Worm (Caenorhabditis elegans) whole organism, late embryonic: ENCODE results near the gene clec-55.

Source experiments
- C08G9.2 ChIP-seq: sonication (generic microtip); optimal IDR thresholded peaks from 2 replicates; lab custom pipeline; 2016; ENCODE audit warnings: mild to moderate bottlenecking, missing genetic modification characterization, moderate library complexity, missing compliant biosample characterization
- hlh-15 ChIP-seq: sonication (generic microtip); optimal IDR thresholded peaks from 2 replicates; lab custom pipeline; 2016; ENCODE audit warnings: missing genetic modification characterization, missing compliant biosample characterization
- hlh-6 ChIP-seq: sonication (generic microtip); optimal IDR thresholded peaks from 2 replicates; lab custom pipeline; 2016; ENCODE audit warnings: missing genotype, missing genetic modification characterization, missing compliant biosample characterization
- nhr-11 ChIP-seq: fragments of 150-350 bp; optimal IDR thresholded peaks from 2 replicates; lab custom pipeline; 2014; ENCODE audit warnings: missing biosample characterization, missing genetic modification characterization
- pax-1 ChIP-seq: fragments of 150-350 bp; optimal IDR thresholded peaks from 2 replicates; lab custom pipeline; 2014; ENCODE audit warnings: missing biosample characterization, missing genetic modification characterization
- pqm-1 ChIP-seq: sonication (generic microtip); optimal IDR thresholded peaks from 2 replicates; lab custom pipeline; 2016; ENCODE audit warnings: missing genetic modification characterization, missing compliant biosample characterization
- ref-2 ChIP-seq: sonication (generic microtip); optimal IDR thresholded peaks from 2 replicates; lab custom pipeline; 2016; ENCODE audit warnings: missing genetic modification characterization, missing compliant biosample characterization

DNA sequence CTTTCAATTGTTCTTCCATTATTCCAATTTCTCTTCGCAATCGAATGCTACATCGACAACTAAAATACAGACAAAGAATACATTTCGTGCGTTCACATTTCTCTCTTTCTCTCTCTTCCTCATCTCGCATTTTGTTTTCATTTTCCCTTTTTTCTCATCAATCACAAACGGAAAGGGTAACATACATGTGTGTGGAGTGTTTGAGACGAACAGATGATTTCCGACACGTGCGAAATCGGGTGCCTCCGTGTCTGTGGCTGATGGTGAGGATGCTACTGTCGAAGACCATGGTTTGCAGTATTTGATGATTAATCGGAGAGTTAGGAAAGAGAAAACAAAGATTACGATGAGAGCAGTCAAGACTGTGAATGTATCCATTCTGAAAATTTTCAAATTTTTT, 31.7 kb downstream of the clec-55 start, which contains the start of gene R02D5.9:
- TF ChIP-seq hlh-15 (tag; lab: Kevin White, UChicago) (no peak), pax-1 (tag; lab: Kevin White, UChicago) (no peak), hlh-6 (tag; lab: Kevin White, UChicago) (no peak), C08G9.2 (tag; lab: Kevin White, UChicago) (no peak), nhr-11 (tag; lab: Kevin White, UChicago) (no peak), ref-2 (no peak), pqm-1 (tag; lab: Kevin White, UChicago) (no peak)
